Worm (Caenorhabditis elegans): Measurements from ENCODE around the gene irld-6.

- TF ChIP-seq flt-1 (GFP tag; IDR thresholded peaks at IDR 0.05) (no peak), ceh-13 (GFP tag; optimal IDR thresholded peaks at IDR 0.05) (no peak), ama-1 (optimal IDR thresholded peaks at IDR 0.05) (no peak), tbx-11 (GFP tag; IDR thresholded peaks at IDR 0.05) (no peak), hmbx-1 (tag; optimal IDR thresholded peaks at IDR 0.05) (no peak), hnd-1 (tag; optimal IDR thresholded peaks at IDR 0.05) (no peak), F13C5.2 (tag; optimal IDR thresholded peaks at IDR 0.05) (peak; percentile 28), hmg-4 (GFP tag; optimal IDR thresholded peaks at IDR 0.05) (peak; percentile 46), ets-7 (tag; optimal IDR thresholded peaks at IDR 0.05) (no peak), pes-1 (GFP tag; IDR thresholded peaks at IDR 0.05) (no peak), aly-1 (tag; optimal IDR thresholded peaks at IDR 0.05) (no peak), B0310.2 (tag; optimal IDR thresholded peaks at IDR 0.05) (no peak)
These were observed 41.1 kb downstream of the irld-6 start for ce11 chrV:10715158-10716152.
